Worm (Caenorhabditis elegans): ENCODE measurements around the gene srtx-1.

- TF ChIP-seq flt-1 (GFP tag; IDR thresholded peaks at IDR 0.05) (no peak), klf-2 (GFP tag; conservative IDR thresholded peaks at IDR 0.05) (no peak), med-1 (GFP tag; optimal IDR thresholded peaks at IDR 0.05; ENCODE audit: insufficient read depth) (no peak), ztf-23 (GFP tag; IDR thresholded peaks at IDR 0.05) (no peak)
Observed at ce11 chrIV:7388843-7389242, 32.2 kb upstream of the srtx-1 start, which contains the start of gene mob-3.
